Fruit fly (Drosophila melanogaster) whole organism, pupa: ENCODE data around the gene Pten.

Experiments
- CG10348 ChIP-seq: fragments of 200-800 bp; sonication (Bioruptor generic); IDR thresholded peaks from 2 replicates; pipeline ENCODE4 v1.3.6; 2022; ENCODE audit warnings: missing biosample characterization, missing genetic modification characterization
- CG4496 ChIP-seq: fragments of 200-800 bp; sonication (Bioruptor generic); IDR thresholded peaks from 3 replicates; pipeline ENCODE4 v1.3.6; 2022; ENCODE audit warnings: missing biosample characterization, missing genetic modification characterization
- D1 ChIP-seq: fragments of 200-800 bp; sonication (Bioruptor generic); optimal IDR thresholded peaks from 2 replicates; lab custom pipeline; 2018; ENCODE audit warnings: missing biosample characterization, mild to moderate bottlenecking, missing genetic modification characterization, moderate library complexity
- gl ChIP-seq: fragments of 200-800 bp; sonication (Bioruptor generic); optimal IDR thresholded peaks from 2 replicates; lab custom pipeline; 2018; ENCODE audit warnings: missing biosample characterization, mild to moderate bottlenecking, missing genetic modification characterization

DNA sequence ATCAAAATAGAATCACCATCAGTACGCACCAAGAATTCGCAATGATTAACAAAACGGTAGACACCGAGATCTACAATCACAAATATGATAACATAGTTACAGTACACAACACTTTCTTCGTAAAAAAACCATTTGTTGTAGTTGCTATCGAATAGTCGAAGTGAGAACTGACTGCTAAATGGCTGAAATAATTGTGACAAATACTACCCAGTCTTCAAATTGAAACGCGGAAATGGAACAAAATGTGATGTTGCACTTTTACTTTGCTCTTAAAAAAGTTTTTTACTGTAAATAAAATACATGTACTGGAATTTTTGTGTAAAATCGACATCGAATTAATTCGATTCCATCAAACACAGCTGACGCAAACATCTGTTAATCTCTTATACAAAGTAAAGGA, 29.3 kb downstream of the Pten start, which contains the start of gene ova:
- TF ChIP-seq CG10348 (no peak), CG4496 (GFP tag; lab: Robert Waterston, UW) (no peak), D1 (tag; lab: Kevin White, UChicago) (no peak), gl (tag; lab: Kevin White, UChicago) (no peak)
